Worm (Caenorhabditis elegans) whole organism, early embryonic: ENCODE data around the gene tmc-1.

Source experiments
- F13C5.2 ChIP-seq: sonication (generic microtip); optimal IDR thresholded peaks from 2 replicates; lab custom pipeline; 2017; ENCODE audit warnings: mild to moderate bottlenecking, missing genetic modification characterization, inconsistent platforms, missing compliant biosample characterization
- ama-1 ChIP-seq: fragments of 150-350 bp; optimal IDR thresholded peaks from 2 replicates; lab custom pipeline; 2014
- ceh-13 ChIP-seq: fragments of 200-800 bp; sonication (Bioruptor generic); optimal IDR thresholded peaks from 2 replicates; lab custom pipeline; 2018; ENCODE audit warnings: mild to moderate bottlenecking, missing genetic modification characterization, missing compliant biosample characterization
- hmbx-1 ChIP-seq: sonication (generic microtip); optimal IDR thresholded peaks from 2 replicates; lab custom pipeline; 2016; ENCODE audit warnings: mild to moderate bottlenecking, missing genetic modification characterization, missing compliant biosample characterization
- pes-1 ChIP-seq: fragments of 200-800 bp; sonication (Bioruptor generic); IDR thresholded peaks from 2 replicates; pipeline ENCODE4 v1.3.6; 2022; ENCODE audit warnings: missing genetic modification reagents, missing genetic modification characterization, missing compliant biosample characterization
- scrt-1 ChIP-seq: fragments of 200-800 bp; sonication (Bioruptor generic); IDR thresholded peaks from 2 replicates; pipeline ENCODE4 v1.3.6; 2022; ENCODE audit warnings: missing genetic modification characterization, missing compliant biosample characterization
- tbx-37 ChIP-seq: fragments of 200-800 bp; sonication (Bioruptor generic); conservative IDR thresholded peaks from 2 replicates; pipeline ENCODE4 v1.3.6; 2022; ENCODE audit warnings: missing genetic modification reagents, missing genetic modification characterization, missing compliant biosample characterization
- tra-4 ChIP-seq: sonication (generic microtip); optimal IDR thresholded peaks from 2 replicates; lab custom pipeline; 2017; ENCODE audit warnings: missing genetic modification characterization, missing compliant biosample characterization

ce11 chrX:1119305-1119704, 42.7 kb upstream of the tmc-1 start, which contains the start of gene C05D9.7:
- no peak for TF ChIP-seq pes-1 (GFP tag; lab: Robert Waterston, UW)
- no peak for TF ChIP-seq scrt-1 (GFP tag; lab: Robert Waterston, UW)
- TF ChIP-seq ama-1 (lab: Kevin White, UChicago) = no peak
- TF ChIP-seq hmbx-1 (tag; lab: Kevin White, UChicago) = no peak
- no peak for TF ChIP-seq tra-4
- TF ChIP-seq ceh-13 = no peak
- no peak for TF ChIP-seq tbx-37 (GFP tag; lab: Robert Waterston, UW)
- no peak for TF ChIP-seq F13C5.2
